Worm (Caenorhabditis elegans) whole organism, midembryonic: Measurements from ENCODE around the gene lsm-7.

Experiments used
- T22C8.4 ChIP-seq: fragments of 200-800 bp; sonication (Bioruptor generic); IDR thresholded peaks from 2 replicates; pipeline ENCODE4 v1.3.6; 2022; ENCODE audit warnings: missing genetic modification characterization, missing compliant biosample characterization
- cog-1 ChIP-seq: sonication (generic microtip); optimal IDR thresholded peaks from 2 replicates; lab custom pipeline; 2016; ENCODE audit warnings: missing genetic modification characterization, missing compliant biosample characterization
- flt-1 ChIP-seq: fragments of 200-800 bp; sonication (Bioruptor generic); IDR thresholded peaks from 2 replicates; pipeline ENCODE4 v1.3.6; 2022; ENCODE audit warnings: missing genetic modification characterization, missing compliant biosample characterization
- klf-2 ChIP-seq: fragments of 200-800 bp; sonication (Bioruptor generic); conservative IDR thresholded peaks from 2 replicates; pipeline ENCODE4 v1.3.6; 2022; ENCODE audit warnings: missing genetic modification reagents, missing genetic modification characterization, missing compliant biosample characterization
- med-1 ChIP-seq: sonication (generic microtip); optimal IDR thresholded peaks from 2 replicates; lab custom pipeline; 2017; ENCODE audit warnings: missing genetic modification characterization, mild to moderate bottlenecking, missing compliant biosample characterization, antibody characterized with exemption, missing genetic modification reagents; ENCODE audit not compliant: insufficient read depth
- ref-1 ChIP-seq: fragments of 200-800 bp; sonication (Bioruptor generic); conservative IDR thresholded peaks from 2 replicates; pipeline ENCODE4 v1.3.6; 2022; ENCODE audit warnings: missing genetic modification reagents, missing genetic modification characterization, missing compliant biosample characterization
- tab-1 ChIP-seq: fragments of 200-800 bp; sonication (Bioruptor generic); IDR thresholded peaks from 2 replicates; pipeline ENCODE4 v1.3.6; 2022; ENCODE audit warnings: missing genetic modification characterization, missing compliant biosample characterization
- ztf-23 ChIP-seq: fragments of 200-800 bp; sonication (Bioruptor generic); IDR thresholded peaks from 2 replicates; pipeline ENCODE4 v1.3.6; 2022; ENCODE audit warnings: missing genetic modification reagents, missing genetic modification characterization, missing compliant biosample characterization
- ztf-29 ChIP-seq: fragments of 200-800 bp; sonication (Bioruptor generic); IDR thresholded peaks from 2 replicates; pipeline ENCODE4 v1.3.6; 2022; ENCODE audit warnings: missing genetic modification reagents, missing genetic modification characterization, missing compliant biosample characterization

Gene lsm-7

ce11 chrIV:10970767-10971166, 37.5 kb downstream of the lsm-7 start:
- TF ChIP-seq ztf-29 (GFP tag; lab: Robert Waterston, UW) = no peak
- no peak for TF ChIP-seq klf-2 (GFP tag; lab: Robert Waterston, UW)
- no peak for TF ChIP-seq flt-1 (GFP tag; lab: Robert Waterston, UW)
- TF ChIP-seq ztf-23 (GFP tag; lab: Robert Waterston, UW) = no peak
- no peak for TF ChIP-seq med-1
- TF ChIP-seq ref-1 = no peak
- TF ChIP-seq tab-1 (GFP tag; lab: Robert Waterston, UW) = no peak
- no peak for TF ChIP-seq T22C8.4
- TF ChIP-seq cog-1 = no peak

- TF ChIP-seq ref-1 = no peak
- no peak for TF ChIP-seq tab-1 (GFP tag; lab: Robert Waterston, UW)
- no peak for TF ChIP-seq T22C8.4
- no peak for TF ChIP-seq med-1
- TF ChIP-seq cog-1 = no peak
- TF ChIP-seq ztf-29 (GFP tag; lab: Robert Waterston, UW) = no peak
- no peak for TF ChIP-seq klf-2 (GFP tag; lab: Robert Waterston, UW)
- no peak for TF ChIP-seq ztf-23 (GFP tag; lab: Robert Waterston, UW)
- TF ChIP-seq flt-1 (GFP tag; lab: Robert Waterston, UW) = no peak
Observed at ce11 chrIV:10971636-10972199, 38.4 kb downstream of the lsm-7 start.

- TF ChIP-seq ztf-29 (GFP tag; lab: Robert Waterston, UW) (no peak), ztf-23 (GFP tag; lab: Robert Waterston, UW) (no peak), flt-1 (GFP tag; lab: Robert Waterston, UW) (no peak), ref-1 (no peak), med-1 (no peak), T22C8.4 (no peak), klf-2 (GFP tag; lab: Robert Waterston, UW) (no peak), tab-1 (GFP tag; lab: Robert Waterston, UW) (no peak), cog-1 (no peak)
Observed at ce11 chrIV:10975968-10976367, 42.7 kb downstream of the lsm-7 start.

ce11 chrIV:10978641-10979040, 45.3 kb downstream of the lsm-7 start:
- no peak for TF ChIP-seq ref-1
- no peak for TF ChIP-seq klf-2 (GFP tag; lab: Robert Waterston, UW)
- no peak for TF ChIP-seq cog-1
- TF ChIP-seq tab-1 (GFP tag; lab: Robert Waterston, UW) = no peak
- TF ChIP-seq flt-1 (GFP tag; lab: Robert Waterston, UW) = no peak
- no peak for TF ChIP-seq med-1
- no peak for TF ChIP-seq ztf-29 (GFP tag; lab: Robert Waterston, UW)
- TF ChIP-seq T22C8.4 = no peak
- TF ChIP-seq ztf-23 (GFP tag; lab: Robert Waterston, UW) = no peak

ce11 chrIV:10979689-10980088, 46.4 kb downstream of the lsm-7 start:
- TF ChIP-seq T22C8.4 = no peak
- no peak for TF ChIP-seq cog-1
- no peak for TF ChIP-seq klf-2 (GFP tag; lab: Robert Waterston, UW)
- no peak for TF ChIP-seq tab-1 (GFP tag; lab: Robert Waterston, UW)
- TF ChIP-seq flt-1 (GFP tag; lab: Robert Waterston, UW) = no peak
- TF ChIP-seq med-1 = no peak
- TF ChIP-seq ztf-23 (GFP tag; lab: Robert Waterston, UW) = no peak
- TF ChIP-seq ref-1 = no peak
- TF ChIP-seq ztf-29 (GFP tag; lab: Robert Waterston, UW) = no peak

ce11 chrIV:10980628-10981027, 47.3 kb downstream of the lsm-7 start:
- TF ChIP-seq ref-1 (no peak), flt-1 (GFP tag; lab: Robert Waterston, UW) (no peak), klf-2 (GFP tag; lab: Robert Waterston, UW) (no peak), cog-1 (no peak), ztf-29 (GFP tag; lab: Robert Waterston, UW) (no peak)

ce11 chrIV:10981761-10982160, 48.5 kb downstream of the lsm-7 start, which contains the start of gene Y43E12A.2:
Gene Y43E12A.2, plus strand, starts transcription at chrIV:10982061.
- TF ChIP-seq cog-1 (no peak), ref-1 (no peak), klf-2 (GFP tag; lab: Robert Waterston, UW) (no peak), tab-1 (GFP tag; lab: Robert Waterston, UW) (no peak), T22C8.4 (no peak), ztf-29 (GFP tag; lab: Robert Waterston, UW) (no peak), ztf-23 (GFP tag; lab: Robert Waterston, UW) (no peak), flt-1 (GFP tag; lab: Robert Waterston, UW) (no peak), med-1 (no peak)
